Worm (Caenorhabditis elegans): ENCODE measurements around the gene M03D4.3.
A peak's percentile ranks its signal among the peaks of the same experiment; 100 is the strongest.

M03D4.3 gene

ce11 chrIV:6093477-6094314, 18.5 kb downstream of the M03D4.3 start, which contains the start of gene cpi-1:
TSS of gene cpi-1 (minus strand) at chrIV:6093680.
- no peak for TF ChIP-seq unc-3 (GFP tag; conservative IDR thresholded peaks at IDR 0.05)
- TF ChIP-seq unc-3 (tag; optimal IDR thresholded peaks at IDR 0.05) = no peak
- peak; percentile 1 for TF ChIP-seq elt-2 (tag; optimal IDR thresholded peaks at IDR 0.05)
- TF ChIP-seq syd-9 (tag; optimal IDR thresholded peaks at IDR 0.05) = no peak
- no peak for TF ChIP-seq K09A11.1 (tag; optimal IDR thresholded peaks at IDR 0.05; ENCODE audit: insufficient read depth)
- TF ChIP-seq madf-2 (tag; optimal IDR thresholded peaks at IDR 0.05) = no peak
- TF ChIP-seq nhr-11 (tag; optimal IDR thresholded peaks at IDR 0.05) = no peak

ce11 chrIV:6092313-6092712, 19.9 kb downstream of the M03D4.3 start, which contains the start of gene K08B4.7:
TSS of gene K08B4.7 (minus strand) at chrIV:6092413.
- TF ChIP-seq sox-2 (GFP tag; IDR thresholded peaks at IDR 0.05) = no peak
- TF ChIP-seq madf-2 (tag; optimal IDR thresholded peaks at IDR 0.05) = no peak

ce11 chrIV:6086479-6086878, 25.7 kb downstream of the M03D4.3 start:
- TF ChIP-seq ceh-22 (tag; optimal IDR thresholded peaks at IDR 0.05) = no peak
- TF ChIP-seq elt-2 (tag; optimal IDR thresholded peaks at IDR 0.05) = peak; percentile 74

ce11 chrIV:6083550-6084041, 28.6 kb downstream of the M03D4.3 start, which contains the start of gene ugt-20:
TSS of gene ugt-20 (minus strand) at chrIV:6083600.
- TF ChIP-seq ahr-1 (tag; optimal IDR thresholded peaks at IDR 0.05) = no peak
- peak; percentile 48 for TF ChIP-seq elt-2 (tag; optimal IDR thresholded peaks at IDR 0.05)
- no peak for TF ChIP-seq C08G9.2 (tag; optimal IDR thresholded peaks at IDR 0.05)

ce11 chrIV:6079925-6080324, 32.3 kb downstream of the M03D4.3 start, which contains the start of gene ugt-19:
TSS of gene ugt-19 (minus strand) at chrIV:6079952.
- TF ChIP-seq elt-2 (tag; optimal IDR thresholded peaks at IDR 0.05) = peak; percentile 19
- TF ChIP-seq fkh-10 (GFP tag; optimal IDR thresholded peaks at IDR 0.05) = no peak

ce11 chrIV:6076128-6076527, 36.1 kb downstream of the M03D4.3 start, which contains the start of gene cpg-20:
TSS of gene cpg-20 (minus strand) at chrIV:6076228.
- TF ChIP-seq ceh-19 (GFP tag; optimal IDR thresholded peaks at IDR 0.05) (no peak), ets-4 (tag; optimal IDR thresholded peaks at IDR 0.05) (no peak), ceh-22 (tag; optimal IDR thresholded peaks at IDR 0.05) (no peak), dmd-4 (tag; optimal IDR thresholded peaks at IDR 0.05; ENCODE audit: borderline replicate concordance) (no peak), lin-11 (tag; optimal IDR thresholded peaks at IDR 0.05) (no peak), npax-4 (tag; optimal IDR thresholded peaks at IDR 0.05) (no peak), ama-1 (optimal IDR thresholded peaks at IDR 0.05) (no peak), fax-1 (tag; optimal IDR thresholded peaks at IDR 0.05) (no peak), sdc-2 (tag; optimal IDR thresholded peaks at IDR 0.05) (no peak), hlh-8 (tag; optimal IDR thresholded peaks at IDR 0.05) (no peak), pros-1 (tag; optimal IDR thresholded peaks at IDR 0.05) (no peak), pqm-1 (tag; optimal IDR thresholded peaks at IDR 0.05) (no peak), Y22D7AL.16 (tag; optimal IDR thresholded peaks at IDR 0.05) (no peak), ceh-2 (tag; optimal IDR thresholded peaks at IDR 0.05) (no peak)

ce11 chrIV:6071026-6071425, 41.2 kb downstream of the M03D4.3 start:
- TF ChIP-seq mec-3 (tag; optimal IDR thresholded peaks at IDR 0.05; ENCODE audit: borderline replicate concordance) = no peak
- TF ChIP-seq F13H6.1 (tag; optimal IDR thresholded peaks at IDR 0.05) = no peak
- TF ChIP-seq fkh-10 (GFP tag; optimal IDR thresholded peaks at IDR 0.05) = no peak
- TF ChIP-seq sox-2 (GFP tag; IDR thresholded peaks at IDR 0.05) = no peak
- TF ChIP-seq syd-9 (tag; optimal IDR thresholded peaks at IDR 0.05) = no peak
- TF ChIP-seq nfya-1 (tag; optimal IDR thresholded peaks at IDR 0.05) = peak; percentile 72
